Fruit fly (Drosophila melanogaster) whole organism, prepupa: ENCODE results near the gene eIF3d1.

Experiments used
- CG34406 ChIP-seq: fragments of 200-800 bp; sonication (Bioruptor generic); optimal IDR thresholded peaks from 3 replicates; lab custom pipeline; 2016; ENCODE audit warnings: missing biosample characterization, missing genetic modification characterization
- CG3919 ChIP-seq: fragments of 200-800 bp; sonication (Bioruptor generic); optimal IDR thresholded peaks from 3 replicates; lab custom pipeline; 2016; ENCODE audit warnings: missing biosample characterization, missing genetic modification characterization
- CG4318 ChIP-seq: fragments of 200-800 bp; sonication (Bioruptor generic); optimal IDR thresholded peaks from 3 replicates; lab custom pipeline; 2017; ENCODE audit warnings: missing biosample characterization, mild to moderate bottlenecking, missing genetic modification characterization
- CG6276 ChIP-seq: fragments of 200-800 bp; sonication (Bioruptor generic); optimal IDR thresholded peaks from 2 replicates; lab custom pipeline; 2017; ENCODE audit warnings: missing biosample characterization, mild to moderate bottlenecking, missing genetic modification characterization
- Hr4 ChIP-seq: fragments of 200-800 bp; sonication (Bioruptor generic); optimal IDR thresholded peaks from 3 replicates; lab custom pipeline; 2016; ENCODE audit warnings: missing biosample characterization, missing genetic modification characterization
- Lpt ChIP-seq: fragments of 200-800 bp; sonication (Bioruptor generic); optimal IDR thresholded peaks from 3 replicates; lab custom pipeline; 2016; ENCODE audit warnings: missing biosample characterization, missing genetic modification characterization
- Met ChIP-seq: fragments of 200-800 bp; sonication (Bioruptor generic); optimal IDR thresholded peaks from 3 replicates; lab custom pipeline; 2016; ENCODE audit warnings: missing biosample characterization, missing genetic modification characterization
- Smox ChIP-seq: fragments of 200-800 bp; sonication (Bioruptor generic); optimal IDR thresholded peaks from 3 replicates; lab custom pipeline; 2016; ENCODE audit warnings: missing biosample characterization, missing genetic modification characterization
- cyc ChIP-seq: fragments of 200-800 bp; sonication (Bioruptor generic); optimal IDR thresholded peaks from 3 replicates; lab custom pipeline; 2016; ENCODE audit warnings: missing biosample characterization, missing genetic modification characterization
- dsx ChIP-seq: fragments of 200-800 bp; optimal IDR thresholded peaks from 3 replicates; lab custom pipeline; 2019; ENCODE audit warnings: missing biosample characterization, mild to moderate bottlenecking, missing genetic modification characterization, moderate library complexity; ENCODE audit not compliant: poor library complexity, severe bottlenecking
- net ChIP-seq: fragments of 200-800 bp; sonication (Bioruptor generic); optimal IDR thresholded peaks from 3 replicates; lab custom pipeline; 2016; ENCODE audit warnings: missing biosample characterization, missing genetic modification characterization
- spab ChIP-seq: fragments of 200-800 bp; sonication (Bioruptor generic); optimal IDR thresholded peaks from 2 replicates; lab custom pipeline; 2017; ENCODE audit warnings: missing biosample characterization, mild to moderate bottlenecking, missing genetic modification characterization, missing genetic modification reagents
- ss ChIP-seq, 2 experiments: fragments of 200-800 bp; sonication (Bioruptor generic); optimal IDR thresholded peaks; 2 replicates in 1 of 2; 3 replicates in 1 of 2; lab custom pipeline; 2017 to 2018; ENCODE audit warnings: mild to moderate bottlenecking in 2 of 2, missing biosample characterization in 2 of 2, missing genetic modification characterization in 2 of 2, moderate library complexity in 1 of 2

dm6 chr3R:23642836-23643235, 37.0 kb upstream of the eIF3d1 start:
- no peak for TF ChIP-seq net (GFP tag; lab: Kevin White, UChicago)
- TF ChIP-seq cyc (GFP tag; lab: Kevin White, UChicago) = no peak
- TF ChIP-seq Met = no peak
- TF ChIP-seq Hr4 = peak; percentile 27
- TF ChIP-seq CG6276 = no peak
- no peak for TF ChIP-seq CG34406 (GFP tag; lab: Kevin White, UChicago)
- TF ChIP-seq dsx (GFP tag; lab: Kevin White, UChicago) = no peak
- no peak for TF ChIP-seq Smox (GFP tag; lab: Kevin White, UChicago)
- TF ChIP-seq CG3919 = no peak
- TF ChIP-seq CG4318 = no peak
- TF ChIP-seq spab (GFP tag; lab: Kevin White, UChicago) = no peak
- no peak for TF ChIP-seq Lpt (GFP tag; lab: Kevin White, UChicago)
- TF ChIP-seq ss (GFP tag; optimal IDR thresholded peaks at IDR 0.05; lab: Kevin White, UChicago) = no peak
